Fruit fly (Drosophila melanogaster): ENCODE results near the gene CG6508.

The CG6508 gene

DNA sequence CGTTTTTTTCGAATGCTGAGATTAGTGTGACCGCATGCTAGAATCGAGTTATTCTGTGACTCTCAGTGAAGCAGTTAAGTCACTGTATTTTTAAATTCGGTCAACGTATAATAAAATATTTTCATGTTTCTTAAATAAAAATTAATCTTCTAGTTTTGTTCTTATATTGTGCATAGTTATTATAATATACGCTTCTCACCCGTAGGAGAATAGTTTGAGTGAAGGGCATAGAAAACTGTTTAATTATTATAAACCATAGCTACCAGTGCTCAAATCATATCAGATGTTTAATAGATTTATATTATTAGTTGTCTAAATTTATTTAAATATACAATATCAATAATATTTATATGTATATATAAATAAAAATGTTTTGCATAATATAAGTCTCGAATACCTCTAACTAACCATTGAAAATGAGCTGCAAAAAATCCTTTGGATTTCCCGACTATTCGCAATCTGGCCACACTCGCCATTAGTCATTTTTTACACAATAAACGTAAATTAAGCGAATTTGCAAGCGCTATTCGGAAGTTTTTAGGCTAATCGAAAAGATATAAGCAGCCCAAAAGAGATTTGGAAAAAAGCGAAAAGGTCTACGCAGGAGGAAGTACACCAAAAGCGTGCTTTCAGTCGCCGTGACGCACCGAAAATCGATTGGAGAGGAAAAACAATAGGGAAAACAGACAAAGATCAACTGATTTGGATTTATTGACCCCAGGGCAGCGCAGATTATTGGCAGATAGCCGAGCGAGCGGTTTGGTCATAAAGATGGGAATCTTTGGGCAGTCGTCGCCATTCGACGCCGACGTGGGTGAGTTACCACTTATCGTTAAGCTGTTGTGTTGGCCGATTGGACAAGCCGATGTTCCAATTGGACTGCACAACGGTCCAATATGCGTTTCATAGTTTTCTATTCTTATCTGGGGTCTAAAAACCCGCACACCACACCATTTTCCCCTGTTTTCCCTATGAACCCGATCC, 39.4 kb downstream of the CG6508 start, which contains the start of the genes aurB and Stam (continued):
- peak; percentile 56 for TF ChIP-seq Ets65A (GFP tag)
- 0 out of 2 replicates have a peak, but pooled peaks have one; percentile 36 for TF ChIP-seq CG14441 (GFP tag; IDR thresholded peaks at IDR 0.05)
- TF ChIP-seq CG4404 (GFP tag; IDR thresholded peaks at IDR 0.05) = no peak
- peak; percentile 51 for TF ChIP-seq BtbVII (GFP tag; optimal IDR thresholded peaks at IDR 0.05)
- TF ChIP-seq CG10366 (GFP tag; IDR thresholded peaks at IDR 0.05) = peak; percentile 24
- TF ChIP-seq Six4 (GFP tag; optimal IDR thresholded peaks at IDR 0.05) = no peak
- TF ChIP-seq CG43689 (GFP tag; IDR thresholded peaks at IDR 0.05) = no peak
- peak; percentile 86 for TF ChIP-seq Myb (GFP tag; optimal IDR thresholded peaks at IDR 0.05)
- TF ChIP-seq CG15696 (tag; optimal IDR thresholded peaks at IDR 0.05) = peak; percentile 64
- peak; percentile 31 for TF ChIP-seq sug (tag; optimal IDR thresholded peaks at IDR 0.05)
- TF ChIP-seq nau (GFP tag; optimal IDR thresholded peaks at IDR 0.05) = no peak
- peak; percentile 24 for TF ChIP-seq CG33557 (GFP tag; optimal IDR thresholded peaks at IDR 0.05)
- TF ChIP-seq D (optimal IDR thresholded peaks at IDR 0.05) = peak; percentile 69
- TF ChIP-seq D (GFP tag; optimal IDR thresholded peaks at IDR 0.05) = peak; percentile 28
- TF ChIP-seq ewg (GFP tag; optimal IDR thresholded peaks at IDR 0.05) = peak; percentile 40
- TF ChIP-seq caup (GFP tag; optimal IDR thresholded peaks at IDR 0.05; ENCODE audit: severe bottlenecking) = peak; percentile 13
- TF ChIP-seq CG15601 (tag; optimal IDR thresholded peaks at IDR 0.05) = peak; percentile 34
- no peak for TF ChIP-seq CG14050 (GFP tag; IDR thresholded peaks at IDR 0.05)
- peak; percentile 16 for TF ChIP-seq nerfin-1 (tag; optimal IDR thresholded peaks at IDR 0.05)
- TF ChIP-seq Fer2 (tag; optimal IDR thresholded peaks at IDR 0.05) = peak; percentile 29
- peak; percentile 31 for TF ChIP-seq CG2120 (GFP tag; optimal IDR thresholded peaks at IDR 0.05)
- TF ChIP-seq CG11504 (tag; optimal IDR thresholded peaks at IDR 0.05) = peak; percentile 73
- peak; percentile 26 for TF ChIP-seq psq (GFP tag; optimal IDR thresholded peaks at IDR 0.05)
- peak; percentile 13 for TF ChIP-seq trh (GFP tag; optimal IDR thresholded peaks at IDR 0.05)
- peak; percentile 40 for TF ChIP-seq fd3F (GFP tag; optimal IDR thresholded peaks at IDR 0.05)
- peak; percentile 15 for TF ChIP-seq CG7556 (GFP tag; optimal IDR thresholded peaks at IDR 0.05)
- peak; percentile 5 for TF ChIP-seq CG2202 (tag; optimal IDR thresholded peaks at IDR 0.05)
- peak; percentile 61 for TF ChIP-seq dmrt99B (tag; optimal IDR thresholded peaks at IDR 0.05)
- peak; percentile 32 for TF ChIP-seq CG12942 (GFP tag; optimal IDR thresholded peaks at IDR 0.05)
- peak; percentile 51 for TF ChIP-seq CG2116 (GFP tag; optimal IDR thresholded peaks at IDR 0.05)
- TF ChIP-seq Sry-β (GFP tag; optimal IDR thresholded peaks at IDR 0.05) = peak; percentile 12
- TF ChIP-seq Chrac-16 (GFP tag; optimal IDR thresholded peaks at IDR 0.05) = peak; percentile 21
- peak; percentile 30 for TF ChIP-seq pzg (GFP tag; optimal IDR thresholded peaks at IDR 0.05)
- no peak for TF ChIP-seq sc (optimal IDR thresholded peaks at IDR 0.05)
- peak; percentile 41 for TF ChIP-seq sc (GFP tag; optimal IDR thresholded peaks at IDR 0.05)
- TF ChIP-seq cwo (GFP tag; optimal IDR thresholded peaks at IDR 0.05) = peak; percentile 32
- TF ChIP-seq CG9797 (GFP tag; optimal IDR thresholded peaks at IDR 0.05) = peak; percentile 48
- TF ChIP-seq zen (tag; optimal IDR thresholded peaks at IDR 0.05) = peak; percentile 53
- TF ChIP-seq CG8281 (tag; optimal IDR thresholded peaks at IDR 0.05) = peak; percentile 29
- TF ChIP-seq Dp (GFP tag; optimal IDR thresholded peaks at IDR 0.05) = peak; percentile 81
- no peak for TF ChIP-seq CG16813 (GFP tag; IDR thresholded peaks at IDR 0.05; ENCODE audit: partially characterized antibody)
- peak; percentile 14 for TF ChIP-seq exex (tag; optimal IDR thresholded peaks at IDR 0.05)
- peak; percentile 64; the same call in 1 of the 2 replicates for TF ChIP-seq Xrp1 (GFP tag; IDR thresholded peaks at IDR 0.05)
- peak; percentile 44; the same call in 1 of the 2 replicates for TF ChIP-seq ranshi (GFP tag; IDR thresholded peaks at IDR 0.05)
- peak; percentile 49 for TF ChIP-seq CG10209 (GFP tag; optimal IDR thresholded peaks at IDR 0.05)
- no peak for TF ChIP-seq CG10321 (GFP tag; IDR thresholded peaks at IDR 0.05)
- TF ChIP-seq MESR4 (GFP tag; optimal IDR thresholded peaks at IDR 0.05) = peak; percentile 62
